Fruit fly (Drosophila melanogaster) Kc167 (cell line): Measurements from ENCODE around the gene CG46394.

Experiments used
- Sin3A ChIP-seq: fragments of >200 bp; optimal IDR thresholded peaks from 2 replicates; lab custom pipeline; 2018; ENCODE audit warnings: missing external identifiers
- psq ChIP-seq: fragments of >200 bp; optimal IDR thresholded peaks from 2 replicates; lab custom pipeline; 2017; ENCODE audit warnings: missing external identifiers

dm6 chr3L:11609153-11609809 is 9.1 kb downstream of the CG46394 start, which contains the start of gene Duba:
- TF ChIP-seq Sin3A (lab: Kevin White, UChicago) (no peak), psq (no peak)
